Fruit fly (Drosophila melanogaster) whole organism, prepupa: Measurements from ENCODE around the gene SK.

Source experiments
- Blimp-1 ChIP-seq: fragments of 200-800 bp; sonication (Bioruptor generic); optimal IDR thresholded peaks from 3 replicates; lab custom pipeline; 2017; ENCODE audit warnings: missing biosample characterization, missing genetic modification characterization, mild to moderate bottlenecking, moderate library complexity, missing genetic modification reagents
- CG10631 ChIP-seq: fragments of 200-800 bp; sonication (Bioruptor generic); optimal IDR thresholded peaks from 2 replicates; lab custom pipeline; 2016; ENCODE audit warnings: missing biosample characterization, missing genetic modification characterization
- CG11294 ChIP-seq: fragments of 200-800 bp; sonication (Bioruptor generic); IDR thresholded peaks from 2 replicates; pipeline ENCODE4 v1.3.6; 2022; ENCODE audit warnings: missing biosample characterization, missing genetic modification characterization
- CG11762 ChIP-seq: fragments of 200-800 bp; sonication (Bioruptor generic); optimal IDR thresholded peaks from 3 replicates; lab custom pipeline; 2016; ENCODE audit warnings: missing biosample characterization, missing genetic modification characterization; ENCODE audit not compliant: insufficient read depth
- CG11902 ChIP-seq: fragments of 200-800 bp; sonication (Bioruptor generic); optimal IDR thresholded peaks from 3 replicates; lab custom pipeline; 2016; ENCODE audit warnings: missing biosample characterization, missing genetic modification characterization
- CG1621 ChIP-seq: fragments of 200-800 bp; sonication (Bioruptor generic); optimal IDR thresholded peaks from 3 replicates; lab custom pipeline; 2018; ENCODE audit warnings: missing biosample characterization, mild to moderate bottlenecking, missing genetic modification characterization
- CG16779 ChIP-seq: fragments of 200-800 bp; sonication (Bioruptor generic); optimal IDR thresholded peaks from 3 replicates; lab custom pipeline; 2017; ENCODE audit warnings: missing biosample characterization, mild to moderate bottlenecking, missing genetic modification characterization
- CG3032 ChIP-seq: fragments of 200-800 bp; optimal IDR thresholded peaks from 2 replicates; lab custom pipeline; 2019; ENCODE audit warnings: missing biosample characterization, mild to moderate bottlenecking, missing genetic modification characterization, moderate library complexity
- CG3919 ChIP-seq: fragments of 200-800 bp; sonication (Bioruptor generic); optimal IDR thresholded peaks from 3 replicates; lab custom pipeline; 2016; ENCODE audit warnings: missing biosample characterization, missing genetic modification characterization
- CG6163 ChIP-seq: fragments of 200-800 bp; sonication (Bioruptor generic); IDR thresholded peaks from 3 replicates; pipeline ENCODE4 v1.3.6; 2022; ENCODE audit warnings: missing biosample characterization, missing genetic modification characterization
- CG6276 ChIP-seq: fragments of 200-800 bp; sonication (Bioruptor generic); optimal IDR thresholded peaks from 2 replicates; lab custom pipeline; 2017; ENCODE audit warnings: missing biosample characterization, mild to moderate bottlenecking, missing genetic modification characterization
- CG6792 ChIP-seq: fragments of 200-800 bp; sonication (Bioruptor generic); optimal IDR thresholded peaks from 3 replicates; lab custom pipeline; 2016; ENCODE audit warnings: missing biosample characterization, missing genetic modification characterization
- CG6854 ChIP-seq: fragments of 200-800 bp; sonication (Bioruptor generic); optimal IDR thresholded peaks from 2 replicates; lab custom pipeline; 2017; ENCODE audit warnings: missing biosample characterization, mild to moderate bottlenecking, missing genetic modification characterization
- CG8119 ChIP-seq: fragments of 200-800 bp; sonication (Bioruptor generic); IDR thresholded peaks from 3 replicates; pipeline ENCODE4 v1.3.6; 2022; ENCODE audit warnings: missing biosample characterization, missing genetic modification characterization
- CG8319 ChIP-seq: fragments of 200-800 bp; sonication (Bioruptor generic); optimal IDR thresholded peaks from 3 replicates; lab custom pipeline; 2016; ENCODE audit warnings: missing biosample characterization, missing genetic modification characterization
- CG8632 ChIP-seq: fragments of 200-800 bp; sonication (Bioruptor generic); optimal IDR thresholded peaks from 3 replicates; lab custom pipeline; 2016; ENCODE audit warnings: missing biosample characterization, missing genetic modification characterization
- Eip75B ChIP-seq: fragments of 200-800 bp; sonication (Bioruptor generic); optimal IDR thresholded peaks from 3 replicates; lab custom pipeline; 2016; ENCODE audit warnings: missing biosample characterization, missing genetic modification characterization
- Eip78C ChIP-seq: fragments of 200-800 bp; sonication (Bioruptor generic); peaks from one replicate; lab custom pipeline; 2016; ENCODE audit warnings: missing biosample characterization, missing genetic modification characterization
- Eip93F ChIP-seq: fragments of 200-800 bp; sonication (Bioruptor generic); optimal IDR thresholded peaks from 2 replicates; lab custom pipeline; 2016; ENCODE audit warnings: missing biosample characterization, mild to moderate bottlenecking, missing genetic modification characterization
- Ets21C ChIP-seq: fragments of 200-800 bp; sonication (Bioruptor generic); optimal IDR thresholded peaks from 3 replicates; lab custom pipeline; 2016; ENCODE audit warnings: missing biosample characterization, missing genetic modification characterization
- Ets96B ChIP-seq: fragments of 200-800 bp; optimal IDR thresholded peaks from 2 replicates; lab custom pipeline; 2019; ENCODE audit warnings: missing biosample characterization, mild to moderate bottlenecking, missing genetic modification characterization, moderate library complexity
- Gug ChIP-seq: fragments of 200-800 bp; sonication (Bioruptor generic); IDR thresholded peaks from 2 replicates; pipeline ENCODE4 v1.3.6; 2022; ENCODE audit warnings: missing biosample characterization, missing genetic modification characterization
- Hr38 ChIP-seq: sonication (Bioruptor generic); optimal IDR thresholded peaks from 2 replicates; lab custom pipeline; 2016; ENCODE audit warnings: missing biosample characterization, missing genetic modification characterization
- Hr39 ChIP-seq: fragments of 200-800 bp; sonication (Bioruptor generic); optimal IDR thresholded peaks from 2 replicates; lab custom pipeline; 2016; ENCODE audit warnings: missing biosample characterization, missing genetic modification characterization
- Lpt ChIP-seq: fragments of 200-800 bp; sonication (Bioruptor generic); optimal IDR thresholded peaks from 3 replicates; lab custom pipeline; 2016; ENCODE audit warnings: missing biosample characterization, missing genetic modification characterization
- Met ChIP-seq: fragments of 200-800 bp; sonication (Bioruptor generic); optimal IDR thresholded peaks from 3 replicates; lab custom pipeline; 2016; ENCODE audit warnings: missing biosample characterization, missing genetic modification characterization
- Sox102F ChIP-seq: fragments of 200-800 bp; sonication (Bioruptor generic); optimal IDR thresholded peaks from 2 replicates; lab custom pipeline; 2016; ENCODE audit warnings: missing biosample characterization, mild to moderate bottlenecking, missing genetic modification characterization
- achi ChIP-seq: fragments of 200-800 bp; sonication (Bioruptor generic); optimal IDR thresholded peaks from 3 replicates; lab custom pipeline; 2016; ENCODE audit warnings: missing biosample characterization, missing genetic modification characterization
- cyc ChIP-seq: fragments of 200-800 bp; sonication (Bioruptor generic); optimal IDR thresholded peaks from 3 replicates; lab custom pipeline; 2016; ENCODE audit warnings: missing biosample characterization, missing genetic modification characterization
- dac ChIP-seq: fragments of 200-800 bp; sonication (Bioruptor generic); optimal IDR thresholded peaks from 2 replicates; lab custom pipeline; 2017; ENCODE audit warnings: missing biosample characterization, mild to moderate bottlenecking, missing genetic modification characterization
- dsx ChIP-seq: fragments of 200-800 bp; optimal IDR thresholded peaks from 3 replicates; lab custom pipeline; 2019; ENCODE audit warnings: missing biosample characterization, mild to moderate bottlenecking, missing genetic modification characterization, moderate library complexity; ENCODE audit not compliant: poor library complexity, severe bottlenecking
- eg ChIP-seq: fragments of 200-800 bp; sonication (Bioruptor generic); IDR thresholded peaks from 3 replicates; pipeline ENCODE4 v1.3.6; 2022; ENCODE audit warnings: missing biosample characterization, missing genetic modification characterization
- esn ChIP-seq: fragments of 200-800 bp; sonication (Bioruptor generic); optimal IDR thresholded peaks from 2 replicates; lab custom pipeline; 2016; ENCODE audit warnings: missing biosample characterization, mild to moderate bottlenecking, missing genetic modification characterization, moderate library complexity
- fd59A ChIP-seq: fragments of 200-800 bp; sonication (Bioruptor generic); optimal IDR thresholded peaks from 2 replicates; lab custom pipeline; 2017; ENCODE audit warnings: missing biosample characterization, mild to moderate bottlenecking, missing genetic modification characterization, missing genetic modification reagents
- fd85E ChIP-seq: fragments of 200-800 bp; sonication (Bioruptor generic); optimal IDR thresholded peaks from 3 replicates; lab custom pipeline; 2016; ENCODE audit warnings: missing biosample characterization, missing genetic modification characterization
- fkh ChIP-seq: fragments of 200-800 bp; sonication (Bioruptor generic); optimal IDR thresholded peaks from 3 replicates; lab custom pipeline; 2017; ENCODE audit warnings: missing biosample characterization, mild to moderate bottlenecking, missing genetic modification characterization, moderate library complexity
- lz ChIP-seq: fragments of 200-800 bp; sonication (Bioruptor generic); optimal IDR thresholded peaks from 3 replicates; lab custom pipeline; 2016; ENCODE audit warnings: missing biosample characterization, missing genetic modification characterization
- net ChIP-seq: fragments of 200-800 bp; sonication (Bioruptor generic); optimal IDR thresholded peaks from 3 replicates; lab custom pipeline; 2016; ENCODE audit warnings: missing biosample characterization, missing genetic modification characterization
- pdm3 ChIP-seq: fragments of 200-800 bp; sonication (Bioruptor generic); optimal IDR thresholded peaks from 3 replicates; lab custom pipeline; 2016; ENCODE audit warnings: missing biosample characterization, missing genetic modification characterization
- salr ChIP-seq, 2 experiments: fragments of 200-800 bp; sonication (Bioruptor generic); optimal IDR thresholded peaks; 3 replicates each; lab custom pipeline; 2016 to 2018; ENCODE audit warnings: missing biosample characterization in 2 of 2, missing genetic modification characterization in 2 of 2, mild to moderate bottlenecking in 1 of 2
- spab ChIP-seq: fragments of 200-800 bp; sonication (Bioruptor generic); optimal IDR thresholded peaks from 2 replicates; lab custom pipeline; 2017; ENCODE audit warnings: missing biosample characterization, mild to moderate bottlenecking, missing genetic modification characterization, missing genetic modification reagents
- topi ChIP-seq: fragments of 200-800 bp; sonication (Bioruptor generic); optimal IDR thresholded peaks from 3 replicates; lab custom pipeline; 2016; ENCODE audit warnings: missing biosample characterization, missing genetic modification characterization

SK gene

DNA sequence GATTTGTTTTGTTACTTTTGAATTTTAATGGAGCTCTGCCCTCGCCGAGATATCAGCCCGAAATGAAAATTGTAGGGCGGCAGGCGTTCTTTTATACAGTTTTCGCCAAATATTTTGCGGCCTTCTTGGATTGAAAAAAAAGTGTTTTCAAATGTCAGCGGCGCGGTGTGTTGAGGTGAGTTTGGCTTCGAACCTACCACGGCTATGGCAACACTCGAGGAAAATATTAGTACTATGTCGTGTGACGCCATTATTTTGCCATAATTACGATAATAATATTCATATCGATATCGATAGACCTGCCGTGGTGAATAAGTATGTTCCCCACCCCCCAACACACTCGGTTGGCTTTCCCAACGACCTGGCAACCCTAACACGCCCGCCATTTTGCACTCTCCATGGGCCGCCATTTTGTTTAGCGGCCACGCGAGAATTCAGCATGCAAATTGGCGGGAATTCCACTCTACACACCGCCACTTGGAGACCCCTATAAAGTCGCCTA lies 28.1 kb upstream of the SK start, which contains the start of the genes TrxT and dhd:
TrxT (minus strand) TSS at position 51 of the 502 bp plus-strand sequence.
dhd (plus strand) TSS at position 334 of the 502 bp plus-strand sequence.
- peak in 1 of 2 experiments; percentile 29 for TF ChIP-seq salr (GFP tag; optimal IDR thresholded peaks at IDR 0.05; lab: Kevin White, UChicago)
- peak; percentile 12 for TF ChIP-seq fd59A (GFP tag; lab: Kevin White, UChicago)
- no peak for TF ChIP-seq CG11762 (GFP tag; lab: Kevin White, UChicago)
- peak; percentile 22 for TF ChIP-seq cyc (GFP tag; lab: Kevin White, UChicago)
- TF ChIP-seq CG6854 (GFP tag; lab: Kevin White, UChicago) = peak; percentile 13
- TF ChIP-seq CG3919 (GFP tag; lab: Kevin White, UChicago) = peak; percentile 59
- peak; percentile 21 for TF ChIP-seq Ets96B (tag; lab: Kevin White, UChicago)
- TF ChIP-seq CG3032 (tag; lab: Kevin White, UChicago) = peak; percentile 95
- peak; percentile 77 for TF ChIP-seq eg (GFP tag; lab: Robert Waterston, UW)
- peak; percentile 10 for TF ChIP-seq CG6792 (GFP tag; lab: Kevin White, UChicago)
- TF ChIP-seq CG1621 (tag; lab: Kevin White, UChicago) = peak; percentile 50
- TF ChIP-seq CG6276 (GFP tag; lab: Kevin White, UChicago) = no peak
- peak; percentile 48 for TF ChIP-seq Eip78C
- peak; percentile 22; the same call in 1 of the 2 replicates for TF ChIP-seq CG11294 (GFP tag; lab: Robert Waterston, UW)
- TF ChIP-seq esn = peak; percentile 29
- TF ChIP-seq pdm3 (GFP tag; lab: Kevin White, UChicago) = no peak
- TF ChIP-seq spab = no peak
- no peak for TF ChIP-seq lz (GFP tag; lab: Kevin White, UChicago)
- TF ChIP-seq CG8119 = peak; percentile 36; the same call in 1 of the 3 replicates
- TF ChIP-seq CG6163 (GFP tag; lab: Robert Waterston, UW) = peak; percentile 67
- TF ChIP-seq, all 60 proteins: peak for 15

- no peak for TF ChIP-seq CG10631 (GFP tag; lab: Kevin White, UChicago)
- no peak for TF ChIP-seq eg (GFP tag; lab: Robert Waterston, UW)
- TF ChIP-seq Sox102F = no peak
- TF ChIP-seq fkh (GFP tag; lab: Kevin White, UChicago) = no peak
- no peak for TF ChIP-seq lz (GFP tag; lab: Kevin White, UChicago)
- TF ChIP-seq Ets21C (GFP tag; lab: Kevin White, UChicago) = no peak
- no peak for TF ChIP-seq Eip78C
- no peak for TF ChIP-seq CG11902 (GFP tag; lab: Kevin White, UChicago)
Observed at dm6 chrX:5312958-5313357, 27.1 kb upstream of the SK start, which contains the start of gene CG4198. Gene CG4198 (plus strand): TSS chrX:5313258.

DNA sequence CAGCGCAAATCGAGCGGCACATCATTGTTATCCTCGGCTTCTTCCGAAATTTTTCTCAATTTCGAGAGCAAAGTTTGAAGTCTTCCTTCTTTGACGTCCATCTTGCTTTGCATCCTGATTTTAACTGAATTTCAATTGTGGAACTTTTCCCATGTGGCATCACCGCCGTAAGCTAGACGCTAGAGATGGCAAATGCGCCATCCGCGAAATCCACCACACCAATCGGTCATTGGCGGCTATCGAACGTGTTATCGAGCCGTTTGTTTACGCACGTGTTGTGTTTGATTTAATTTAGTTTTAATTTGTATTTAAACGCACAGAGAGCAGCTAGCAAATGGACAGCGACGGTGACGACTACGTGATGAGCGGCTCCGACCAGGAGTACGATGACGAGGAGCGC lies 22.9 kb upstream of the SK start, which contains the start of the genes CG15930 and Sas10:
CG15930 (minus strand) TSS at position 126 of the 400 bp plus-strand sequence.
Sas10 (plus strand) TSS at position 240 of the 400 bp plus-strand sequence.
- TF ChIP-seq Gug (GFP tag; lab: Robert Waterston, UW) (no peak), CG1621 (tag; lab: Kevin White, UChicago) (peak; percentile 10), CG3032 (tag; lab: Kevin White, UChicago) (peak; percentile 48), Eip78C (peak; percentile 34)

DNA sequence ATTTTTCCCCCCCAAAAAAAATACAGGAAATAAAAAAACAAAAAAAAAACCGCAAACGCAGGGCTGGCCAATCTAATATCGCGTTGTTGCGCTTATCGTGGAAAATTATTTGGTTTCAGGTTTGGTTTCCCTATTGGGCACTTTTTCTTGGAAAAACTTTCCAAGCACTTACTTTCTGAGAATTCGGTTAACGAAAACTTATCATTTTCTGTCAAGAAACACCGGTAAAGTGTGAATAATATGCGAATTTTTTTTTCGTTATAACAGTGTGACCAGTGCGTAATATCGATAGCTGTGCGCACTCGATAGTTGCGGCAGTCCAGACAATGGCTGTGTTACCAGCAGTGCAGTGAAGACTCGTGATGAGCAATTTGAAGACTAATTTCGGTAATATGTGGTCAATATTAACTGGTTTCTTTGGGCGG lies 17.6 kb upstream of the SK start, which contains the start of gene Rnp4F:
Rnp4F (minus strand) TSS at position 238 of the 425 bp plus-strand sequence.
- peak; percentile 78 for TF ChIP-seq cyc (GFP tag; lab: Kevin White, UChicago)
- peak; percentile 72 for TF ChIP-seq Lpt (GFP tag; lab: Kevin White, UChicago)
- TF ChIP-seq Hr38 (GFP tag; lab: Kevin White, UChicago) = peak; percentile 45
- peak; percentile 73 for TF ChIP-seq esn
- peak; percentile 73; the same call in 2 of the 3 replicates for TF ChIP-seq CG8119
- TF ChIP-seq Eip93F = no peak
- peak; percentile 74 for TF ChIP-seq Ets21C (GFP tag; lab: Kevin White, UChicago)
- no peak for TF ChIP-seq fd85E
- TF ChIP-seq Hr39 = peak; percentile 84
- peak; percentile 70 for TF ChIP-seq CG8632
- TF ChIP-seq Met (GFP tag; lab: Kevin White, UChicago) = no peak
- peak; percentile 41 for TF ChIP-seq CG8319 (GFP tag; lab: Kevin White, UChicago)
- peak; percentile 85 for TF ChIP-seq pdm3 (GFP tag; lab: Kevin White, UChicago)
- peak; percentile 16 for TF ChIP-seq topi (GFP tag; lab: Kevin White, UChicago)
- TF ChIP-seq CG6854 (GFP tag; lab: Kevin White, UChicago) = peak; percentile 64
- peak; percentile 79 for TF ChIP-seq net
- no peak for TF ChIP-seq Eip75B (GFP tag; lab: Kevin White, UChicago)
- TF ChIP-seq fd59A (GFP tag; lab: Kevin White, UChicago) = peak; percentile 57
- peak; percentile 61 for TF ChIP-seq CG6792 (GFP tag; lab: Kevin White, UChicago)
- no peak for TF ChIP-seq spab
- peak; percentile 15 for TF ChIP-seq Blimp-1 (GFP tag; lab: Kevin White, UChicago)
- TF ChIP-seq CG16779 (tag; lab: Kevin White, UChicago) = no peak
- no peak for TF ChIP-seq CG6276 (GFP tag; lab: Kevin White, UChicago)
- TF ChIP-seq dsx (GFP tag; lab: Kevin White, UChicago) = no peak
- no peak for TF ChIP-seq achi (GFP tag; lab: Kevin White, UChicago)
- peak; percentile 62 for TF ChIP-seq CG3032 (tag; lab: Kevin White, UChicago)
- TF ChIP-seq eg (GFP tag; lab: Robert Waterston, UW) = peak; percentile 79
- peak; percentile 72 for TF ChIP-seq dac (GFP tag; lab: Kevin White, UChicago)
